Worm (Caenorhabditis elegans): ENCODE data around the gene fezf-1.

fezf-1 gene

ce11 chrIV:13503365-13504015, 37.6 kb downstream of the fezf-1 start:
- peak in 1 of 2 experiments; percentile 13 for TF ChIP-seq lsy-2 (tag; optimal IDR thresholded peaks at IDR 0.05)

- TF ChIP-seq lin-15B (tag; optimal IDR thresholded peaks at IDR 0.05) (no peak), nhr-28 (tag; optimal IDR thresholded peaks at IDR 0.05) (no peak), ztf-11 (tag; optimal IDR thresholded peaks at IDR 0.05) (no peak), unc-62 (GFP tag; optimal IDR thresholded peaks at IDR 0.05) (no peak), ama-1 (optimal IDR thresholded peaks at IDR 0.05) (no peak), dsc-1 (tag; optimal IDR thresholded peaks at IDR 0.05) (no peak), nhr-12 (tag; optimal IDR thresholded peaks at IDR 0.05) (no peak), rnt-1 (tag; optimal IDR thresholded peaks at IDR 0.05) (no peak), isw-1 (GFP tag; IDR thresholded peaks at IDR 0.05) (no peak), pag-3 (tag; optimal IDR thresholded peaks at IDR 0.05; ENCODE audit: borderline replicate concordance, insufficient read depth) (no peak), ets-5 (GFP tag; IDR thresholded peaks at IDR 0.05) (no peak), Y116A8C.19 (tag; optimal IDR thresholded peaks at IDR 0.05; ENCODE audit: borderline replicate concordance) (no peak), pax-3 (tag; optimal IDR thresholded peaks at IDR 0.05) (no peak), unc-30 (tag; optimal IDR thresholded peaks at IDR 0.05) (no peak), hlh-17 (GFP tag; optimal IDR thresholded peaks at IDR 0.05; ENCODE audit: borderline replicate concordance) (no peak), mab-9 (GFP tag; IDR thresholded peaks at IDR 0.05) (no peak)
These were observed 39.2 kb downstream of the fezf-1 start, which contains the start of gene seld-1 for ce11 chrIV:13505144-13505543. Gene seld-1, plus strand, starts transcription at chrIV:13505444.

ce11 chrIV:13505662-13506061, 39.8 kb downstream of the fezf-1 start, which contains the start of gene nlp-17:
Gene nlp-17, minus strand, starts transcription at chrIV:13505762.
- TF ChIP-seq ceh-8 (GFP tag; optimal IDR thresholded peaks at IDR 0.05) (no peak), pag-3 (tag; optimal IDR thresholded peaks at IDR 0.05; ENCODE audit: borderline replicate concordance, insufficient read depth) (no peak), zip-4 (GFP tag; optimal IDR thresholded peaks at IDR 0.05) (no peak), nhr-84 (tag; optimal IDR thresholded peaks at IDR 0.05) (no peak), lsy-2 (tag; optimal IDR thresholded peaks at IDR 0.05) (no peak)

- TF ChIP-seq alr-1 (tag; optimal IDR thresholded peaks at IDR 0.05; ENCODE audit: borderline replicate concordance) (no peak), pax-3 (tag; optimal IDR thresholded peaks at IDR 0.05) (no peak), aly-2 (tag; optimal IDR thresholded peaks at IDR 0.05) (no peak), jun-1 (tag; optimal IDR thresholded peaks at IDR 0.05) (no peak), unc-30 (tag; optimal IDR thresholded peaks at IDR 0.05) (no peak), lin-39 (tag; optimal IDR thresholded peaks at IDR 0.05) (no peak)
These were observed 43.0 kb downstream of the fezf-1 start, which contains the start of gene afmd-2 for ce11 chrIV:13508924-13509323. Gene afmd-2, plus strand, starts transcription at chrIV:13509224.

- no peak for TF ChIP-seq snpc-4 (tag; optimal IDR thresholded peaks at IDR 0.05)
- no peak for TF ChIP-seq nhr-19 (GFP tag; conservative IDR thresholded peaks at IDR 0.05)
- no peak for TF ChIP-seq unc-86 (tag; optimal IDR thresholded peaks at IDR 0.05)
- TF ChIP-seq nhr-77 (tag; optimal IDR thresholded peaks at IDR 0.05) = no peak
- TF ChIP-seq pax-3 (tag; optimal IDR thresholded peaks at IDR 0.05) = no peak
- no peak for TF ChIP-seq blmp-1 (tag; optimal IDR thresholded peaks at IDR 0.05)
- TF ChIP-seq nhr-84 (tag; optimal IDR thresholded peaks at IDR 0.05) = no peak
- TF ChIP-seq xbp-1 (tag; optimal IDR thresholded peaks at IDR 0.05) = no peak
- TF ChIP-seq ets-5 (GFP tag; IDR thresholded peaks at IDR 0.05) = no peak
- no peak for TF ChIP-seq hpl-2 (GFP tag; optimal IDR thresholded peaks at IDR 0.05)
- TF ChIP-seq snu-23 (GFP tag; optimal IDR thresholded peaks at IDR 0.05) = no peak
- no peak for TF ChIP-seq isw-1 (GFP tag; IDR thresholded peaks at IDR 0.05)
- no peak for TF ChIP-seq sox-4 (tag; optimal IDR thresholded peaks at IDR 0.05)
- TF ChIP-seq elt-2 (tag; optimal IDR thresholded peaks at IDR 0.05) = no peak
- TF ChIP-seq nhr-85 (tag) = no peak
- no peak for TF ChIP-seq tbx-2 (tag; optimal IDR thresholded peaks at IDR 0.05)
These were observed 44.2 kb downstream of the fezf-1 start for ce11 chrIV:13510049-13510448.

Data from whole organism, L1 larva.